Worm (Caenorhabditis elegans): Measurements from ENCODE around the gene F35D11.3.
A peak's percentile ranks its signal among the peaks of the same experiment; 100 is the strongest.

Gene F35D11.3

DNA sequence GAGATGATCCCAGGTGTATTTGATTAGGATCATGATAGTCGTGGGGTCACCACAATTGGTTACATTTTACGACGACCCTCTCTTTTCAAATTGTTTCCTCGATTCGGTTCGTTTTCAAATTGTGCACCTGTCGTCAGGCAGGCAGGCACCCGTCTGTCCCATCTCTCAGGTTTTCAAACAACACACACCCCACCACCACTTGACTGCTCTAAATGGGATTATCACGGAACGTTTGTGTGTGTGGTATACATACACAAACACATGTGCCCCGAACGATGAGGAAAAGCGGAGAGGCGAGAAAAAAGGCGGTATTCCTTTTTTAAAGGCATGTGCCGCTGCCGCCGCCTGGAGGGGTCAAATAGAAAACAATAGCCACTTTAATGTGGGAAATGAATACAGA is 22.8 kb upstream of the F35D11.3 start:
- TF ChIP-seq B0336.3 (GFP tag; IDR thresholded peaks at IDR 0.05) (no peak), hsf-1 (GFP tag; IDR thresholded peaks at IDR 0.05) (0 out of 2 replicates have a peak, but pooled peaks have one; percentile 21)

- TF ChIP-seq K11D2.4 (GFP tag; IDR thresholded peaks at IDR 0.05) (no peak), hsf-1 (GFP tag; IDR thresholded peaks at IDR 0.05) (0 out of 2 replicates have a peak, but pooled peaks have one; percentile 13), zfh-2 (GFP tag; conservative IDR thresholded peaks at IDR 0.05) (peak; percentile 57), madf-3 (GFP tag; IDR thresholded peaks at IDR 0.05) (0 out of 2 replicates have a peak, but pooled peaks have one; percentile 5)
Measured at ce11 chrII:4590086-4590485, 18.1 kb upstream of the F35D11.3 start.

DNA sequence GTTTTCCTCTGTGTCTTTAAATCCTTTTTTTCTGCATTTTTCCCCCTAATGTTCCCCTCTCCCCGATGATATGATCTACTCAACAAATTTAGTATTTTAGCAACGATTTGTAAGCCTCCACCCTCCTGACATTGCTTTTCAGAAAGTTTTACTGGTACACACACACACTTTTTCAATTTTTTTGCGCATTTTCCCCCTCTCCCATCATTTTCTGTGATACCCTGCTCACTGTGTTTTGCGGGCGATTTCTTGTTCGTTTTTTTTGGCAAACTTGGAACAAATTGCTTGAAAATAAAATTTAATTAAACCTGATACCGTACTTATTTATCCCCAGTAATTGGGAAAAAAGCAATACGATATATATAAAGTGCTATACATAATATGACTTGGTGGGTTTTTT is 17.5 kb upstream of the F35D11.3 start:
- TF ChIP-seq aptf-3 (GFP tag; IDR thresholded peaks at IDR 0.05): 0 out of 2 replicates have a peak, but pooled peaks have one; percentile 42
- TF ChIP-seq aptf-2 (GFP tag; conservative IDR thresholded peaks at IDR 0.05): 0 out of 2 replicates have a peak, but pooled peaks have one; percentile 20
- TF ChIP-seq madf-6 (GFP tag; IDR thresholded peaks at IDR 0.05): peak; percentile 15; the same call in 1 of the 2 replicates
- TF ChIP-seq him-1 (tag; optimal IDR thresholded peaks at IDR 0.05): peak; percentile 89
- 0 out of 2 replicates have a peak, but pooled peaks have one; percentile 58 for TF ChIP-seq lin-26 (GFP tag; IDR thresholded peaks at IDR 0.05)
- TF ChIP-seq atf-7 (tag; optimal IDR thresholded peaks at IDR 0.05): peak; percentile 45
- TF ChIP-seq cebp-1 (GFP tag; IDR thresholded peaks at IDR 0.05): no peak
- TF ChIP-seq cebp-1 (tag; optimal IDR thresholded peaks at IDR 0.05): peak; percentile 40
- TF ChIP-seq madf-8 (GFP tag; conservative IDR thresholded peaks at IDR 0.05): 0 out of 2 replicates have a peak, but pooled peaks have one; percentile 4
- peak; percentile 70 for TF ChIP-seq pbrm-1 (GFP tag; IDR thresholded peaks at IDR 0.05)
- TF ChIP-seq ztf-25 (GFP tag; IDR thresholded peaks at IDR 0.05): peak; percentile 71; the same call in 1 of the 2 replicates
- TF ChIP-seq lin-54 (GFP tag; optimal IDR thresholded peaks at IDR 0.05): peak; percentile 44
- TF ChIP-seq sdz-38 (tag; optimal IDR thresholded peaks at IDR 0.05): no peak
- no peak for TF ChIP-seq mel-28 (tag; optimal IDR thresholded peaks at IDR 0.05; ENCODE audit: borderline replicate concordance)
- peak; percentile 52; the same call in 1 of the 2 replicates for TF ChIP-seq B0336.3 (GFP tag; IDR thresholded peaks at IDR 0.05)
- TF ChIP-seq sptf-2 (GFP tag; optimal IDR thresholded peaks at IDR 0.05): peak; percentile 32
- no peak for TF ChIP-seq ztf-22 (GFP tag; optimal IDR thresholded peaks at IDR 0.05)
- TF ChIP-seq F37B4.10 (GFP tag; IDR thresholded peaks at IDR 0.05): no peak
- TF ChIP-seq snpc-1.3 (tag; optimal IDR thresholded peaks at IDR 0.05; ENCODE audit: insufficient read depth): no peak
- 0 out of 2 replicates have a peak, but pooled peaks have one; percentile 40 for TF ChIP-seq Y53G8AR.9 (GFP tag; conservative IDR thresholded peaks at IDR 0.05)
- no peak for TF ChIP-seq attf-6 (GFP tag; IDR thresholded peaks at IDR 0.05)
- TF ChIP-seq ekl-4 (GFP tag; IDR thresholded peaks at IDR 0.05): 0 out of 2 replicates have a peak, but pooled peaks have one; percentile 48
- no peak for TF ChIP-seq ceh-40 (GFP tag; IDR thresholded peaks at IDR 0.05)
- TF ChIP-seq attf-5 (GFP tag; optimal IDR thresholded peaks at IDR 0.05): peak; percentile 32
- 0 out of 2 replicates have a peak, but pooled peaks have one; percentile 5 for TF ChIP-seq Y67H2A.10 (GFP tag; conservative IDR thresholded peaks at IDR 0.05)
- peak; percentile 43; the same call in 1 of the 2 replicates for TF ChIP-seq hsf-1 (GFP tag; IDR thresholded peaks at IDR 0.05)
- peak; percentile 42 for TF ChIP-seq athp-1 (tag; optimal IDR thresholded peaks at IDR 0.05)
- TF ChIP-seq ama-1 (optimal IDR thresholded peaks at IDR 0.05): no peak
- peak in 1 of 2 experiments; percentile 41 for TF ChIP-seq ama-1 (GFP tag; optimal IDR thresholded peaks at IDR 0.05)
- TF ChIP-seq Y79H2A.3 (GFP tag; conservative IDR thresholded peaks at IDR 0.05): peak; percentile 60; the same call in 1 of the 2 replicates
- peak; percentile 35 for TF ChIP-seq lsl-1 (GFP tag; optimal IDR thresholded peaks at IDR 0.05)

DNA sequence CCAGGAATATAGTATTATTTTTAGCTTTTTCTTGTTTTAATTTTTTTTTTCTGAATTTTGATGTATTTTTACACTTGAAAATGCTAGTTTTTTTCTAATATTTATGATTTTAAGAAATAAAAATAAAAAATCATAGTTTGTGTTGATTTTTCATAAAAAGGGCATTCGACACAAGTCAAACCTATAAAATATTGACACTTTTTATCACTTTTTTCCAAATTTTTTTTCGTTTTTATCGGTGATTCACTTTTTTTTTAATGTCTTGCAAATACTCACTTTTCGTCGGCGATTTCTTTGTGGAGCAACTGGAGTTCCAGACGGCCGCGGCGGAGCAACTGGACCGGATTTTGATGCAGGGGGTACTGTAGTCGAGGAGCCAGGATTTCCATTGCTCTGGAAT is 10.7 kb upstream of the F35D11.3 start:
- TF ChIP-seq nhr-80 (tag; optimal IDR thresholded peaks at IDR 0.05): peak; percentile 53
- no peak for TF ChIP-seq madf-8 (GFP tag; conservative IDR thresholded peaks at IDR 0.05)
